Worm (Caenorhabditis elegans): ENCODE measurements around the gene pink-1.

pink-1 gene

ce11 chrII:5389831-5390323 is 5.6 kb downstream of the pink-1 start, which contains the start of gene ndx-6 (continued):
- 0 out of 2 replicates have a peak, but pooled peaks have one; percentile 33 for TF ChIP-seq ceh-91 (GFP tag; IDR thresholded peaks at IDR 0.05)
- TF ChIP-seq lsy-27 (tag; optimal IDR thresholded peaks at IDR 0.05; ENCODE audit: borderline replicate concordance, insufficient read depth): no peak
- no peak for TF ChIP-seq F22D6.2 (tag; optimal IDR thresholded peaks at IDR 0.05)
- TF ChIP-seq athp-1 (tag; optimal IDR thresholded peaks at IDR 0.05): peak; percentile 38
- TF ChIP-seq Y79H2A.3 (GFP tag; conservative IDR thresholded peaks at IDR 0.05): no peak
- peak; percentile 5 for TF ChIP-seq snpc-1.3 (tag; optimal IDR thresholded peaks at IDR 0.05; ENCODE audit: insufficient read depth)
- peak; percentile 78 for TF ChIP-seq Y53G8AR.9 (GFP tag; conservative IDR thresholded peaks at IDR 0.05)
- peak; percentile 61; the same call in 1 of the 2 replicates for TF ChIP-seq K11D2.4 (GFP tag; IDR thresholded peaks at IDR 0.05)
- peak; percentile 46 for TF ChIP-seq lsl-1 (GFP tag; optimal IDR thresholded peaks at IDR 0.05)
- 0 out of 2 replicates have a peak, but pooled peaks have one; percentile 51 for TF ChIP-seq Y95B8A.8 (GFP tag; IDR thresholded peaks at IDR 0.05)
- TF ChIP-seq repo-1 (tag; optimal IDR thresholded peaks at IDR 0.05): peak; percentile 58
- no peak for TF ChIP-seq zim-3 (tag; optimal IDR thresholded peaks at IDR 0.05)
- TF ChIP-seq Y67H2A.10 (GFP tag; conservative IDR thresholded peaks at IDR 0.05): no peak
- peak; percentile 56 for TF ChIP-seq tbp1 (GFP tag; optimal IDR thresholded peaks at IDR 0.05)
- no peak for TF ChIP-seq ets-4 (GFP tag; optimal IDR thresholded peaks at IDR 0.05)
- no peak for TF ChIP-seq bed-1 (GFP tag; IDR thresholded peaks at IDR 0.05)
- TF ChIP-seq ceh-27 (GFP tag; optimal IDR thresholded peaks at IDR 0.05): peak; percentile 46
- TF ChIP-seq B0035.1 (tag; optimal IDR thresholded peaks at IDR 0.05): no peak
- TF ChIP-seq F55B11.4 (tag; optimal IDR thresholded peaks at IDR 0.05; ENCODE audit: borderline replicate concordance, insufficient read depth): no peak
- no peak for TF ChIP-seq hrde-1 (tag; optimal IDR thresholded peaks at IDR 0.05; ENCODE audit: borderline replicate concordance)
- no peak for TF ChIP-seq unc-62 (GFP tag; optimal IDR thresholded peaks at IDR 0.05)
- TF ChIP-seq attf-5 (GFP tag; optimal IDR thresholded peaks at IDR 0.05): peak; percentile 77
- peak; percentile 67 for TF ChIP-seq dox-1 (GFP tag; IDR thresholded peaks at IDR 0.05)
- TF ChIP-seq lin-54 (GFP tag; optimal IDR thresholded peaks at IDR 0.05): peak; percentile 98
- peak; percentile 26 for TF ChIP-seq xnd-1 (tag; optimal IDR thresholded peaks at IDR 0.05)
- TF ChIP-seq rpc-1 (optimal IDR thresholded peaks at IDR 0.05): no peak
- TF ChIP-seq rpc-1 (tag; optimal IDR thresholded peaks at IDR 0.05): no peak
- no peak for TF ChIP-seq ztf-28 (GFP tag; IDR thresholded peaks at IDR 0.05)
- no peak for TF ChIP-seq ztf-6 (GFP tag; IDR thresholded peaks at IDR 0.05)
- TF ChIP-seq hmg-20 (GFP tag; IDR thresholded peaks at IDR 0.05): 0 out of 2 replicates have a peak, but pooled peaks have one; percentile 13
- TF ChIP-seq mes-4 (tag; optimal IDR thresholded peaks at IDR 0.05): no peak
- peak; percentile 43; the same call in 1 of the 2 replicates for TF ChIP-seq hmg-1.2 (GFP tag; IDR thresholded peaks at IDR 0.05)
- TF ChIP-seq Y53F4B.3 (GFP tag; IDR thresholded peaks at IDR 0.05): no peak
- TF ChIP-seq somi-1 (GFP tag; optimal IDR thresholded peaks at IDR 0.05): no peak
- TF ChIP-seq hsf-1 (GFP tag; IDR thresholded peaks at IDR 0.05): peak; percentile 53; the same call in 1 of the 2 replicates

- no peak for TF ChIP-seq F37B4.10 (GFP tag; IDR thresholded peaks at IDR 0.05)
- 0 out of 2 replicates have a peak, but pooled peaks have one; percentile 36 for TF ChIP-seq nfyb-1 (GFP tag; IDR thresholded peaks at IDR 0.05)
- no peak for TF ChIP-seq B0035.1 (tag; optimal IDR thresholded peaks at IDR 0.05)
- no peak for TF ChIP-seq lsy-27 (tag; optimal IDR thresholded peaks at IDR 0.05; ENCODE audit: borderline replicate concordance, insufficient read depth)
Measured at ce11 chrII:5388786-5389421, 6.6 kb downstream of the pink-1 start, which contains the start of gene rsp-4. Gene rsp-4, minus strand, starts transcription at chrII:5388836.
